Worm (Caenorhabditis elegans): Measurements from ENCODE around the gene F12A10.9.
A peak's percentile ranks its signal among the peaks of the same experiment; 100 is the strongest.

F12A10.9 gene

ce11 chrII:5544145-5544515 lies 45.6 kb downstream of the F12A10.9 start:
- TF ChIP-seq pha-4 (tag; optimal IDR thresholded peaks at IDR 0.05) (no peak), elt-3 (tag; optimal IDR thresholded peaks at IDR 0.05) (no peak), nhr-2 (tag; optimal IDR thresholded peaks at IDR 0.05) (peak; percentile 23)

ce11 chrII:5544764-5545163 lies 46.3 kb downstream of the F12A10.9 start, which contains the start of gene ins-13:
Gene ins-13, minus strand, starts transcription at chrII:5544864.
- no peak for TF ChIP-seq nhr-237 (tag; optimal IDR thresholded peaks at IDR 0.05)
- TF ChIP-seq pha-4 (tag; optimal IDR thresholded peaks at IDR 0.05), result no peak
- no peak for TF ChIP-seq ham-2 (GFP tag; optimal IDR thresholded peaks at IDR 0.05)
- no peak for TF ChIP-seq ceh-39 (tag; optimal IDR thresholded peaks at IDR 0.05)
- no peak for TF ChIP-seq unc-120 (tag; optimal IDR thresholded peaks at IDR 0.05; ENCODE audit: poor library complexity, severe bottlenecking)
- no peak for TF ChIP-seq hlh-1 (tag; optimal IDR thresholded peaks at IDR 0.05)
- TF ChIP-seq mls-2 (tag; optimal IDR thresholded peaks at IDR 0.05), result no peak
- TF ChIP-seq elt-3 (tag; optimal IDR thresholded peaks at IDR 0.05), result no peak
- no peak for TF ChIP-seq tbx-8 (GFP tag; optimal IDR thresholded peaks at IDR 0.05)
- TF ChIP-seq mep-1 (tag; optimal IDR thresholded peaks at IDR 0.05), result no peak
- TF ChIP-seq nhr-12 (tag; optimal IDR thresholded peaks at IDR 0.05), result no peak
- no peak for TF ChIP-seq zip-8 (tag; optimal IDR thresholded peaks at IDR 0.05)
- TF ChIP-seq blmp-1 (tag; optimal IDR thresholded peaks at IDR 0.05), result no peak
- no peak for TF ChIP-seq ceh-43 (GFP tag; optimal IDR thresholded peaks at IDR 0.05)
- no peak for TF ChIP-seq bed-3 (GFP tag; optimal IDR thresholded peaks at IDR 0.05)
- TF ChIP-seq cnd-1 (tag; optimal IDR thresholded peaks at IDR 0.05), result no peak
- TF ChIP-seq mab-5 (tag; optimal IDR thresholded peaks at IDR 0.05), result no peak

- TF ChIP-seq tbx-8 (GFP tag; optimal IDR thresholded peaks at IDR 0.05) (no peak), ceh-83 (GFP tag; optimal IDR thresholded peaks at IDR 0.05) (no peak), ztf-11 (tag; optimal IDR thresholded peaks at IDR 0.05) (no peak), nhr-28 (tag; optimal IDR thresholded peaks at IDR 0.05) (no peak), mep-1 (tag; optimal IDR thresholded peaks at IDR 0.05) (no peak), mab-5 (tag; optimal IDR thresholded peaks at IDR 0.05) (no peak), ceh-39 (tag; optimal IDR thresholded peaks at IDR 0.05) (no peak), bed-3 (GFP tag; optimal IDR thresholded peaks at IDR 0.05) (no peak), ceh-43 (GFP tag; optimal IDR thresholded peaks at IDR 0.05) (no peak), unc-62 (GFP tag; optimal IDR thresholded peaks at IDR 0.05) (no peak), hlh-1 (tag; optimal IDR thresholded peaks at IDR 0.05) (no peak), pha-4 (tag; optimal IDR thresholded peaks at IDR 0.05) (no peak), unc-120 (tag; optimal IDR thresholded peaks at IDR 0.05; ENCODE audit: poor library complexity, severe bottlenecking) (no peak), zip-8 (tag; optimal IDR thresholded peaks at IDR 0.05) (no peak), unc-39 (tag; optimal IDR thresholded peaks at IDR 0.05) (no peak), cnd-1 (tag; optimal IDR thresholded peaks at IDR 0.05) (no peak), elt-3 (tag; optimal IDR thresholded peaks at IDR 0.05) (no peak), flh-1 (GFP tag; optimal IDR thresholded peaks at IDR 0.05) (no peak)
Measured at ce11 chrII:5547442-5547894, 49.0 kb downstream of the F12A10.9 start, which contains the start of gene acdh-2. Gene acdh-2, minus strand, starts transcription at chrII:5547492.

Data from whole organism, mixed stage, embryonic.